Worm (Caenorhabditis elegans) whole organism, late embryonic: ENCODE data around the gene cpna-2.
A peak's percentile ranks its signal among the peaks of the same experiment; 100 is the strongest.

Experiments
- F13H6.1 ChIP-seq: sonication (generic microtip); optimal IDR thresholded peaks from 2 replicates; lab custom pipeline; 2016; ENCODE audit warnings: missing genetic modification characterization, missing compliant biosample characterization
- K09A11.1 ChIP-seq: sonication (generic microtip); optimal IDR thresholded peaks from 2 replicates; lab custom pipeline; 2017; ENCODE audit warnings: antibody characterized with exemption, mild to moderate bottlenecking, missing genetic modification characterization, missing compliant biosample characterization; ENCODE audit not compliant: insufficient read depth
- T23F11.4 ChIP-seq: fragments of 200-800 bp; sonication (Bioruptor generic); optimal IDR thresholded peaks from 2 replicates; lab custom pipeline; 2018; ENCODE audit warnings: mild to moderate bottlenecking, missing genetic modification characterization, missing compliant biosample characterization
- Y22D7AL.16 ChIP-seq: sonication (generic microtip); optimal IDR thresholded peaks from 2 replicates; lab custom pipeline; 2016; ENCODE audit warnings: missing genetic modification characterization, missing compliant biosample characterization
- ahr-1 ChIP-seq: sonication (generic microtip); optimal IDR thresholded peaks from 2 replicates; lab custom pipeline; 2016; ENCODE audit warnings: missing genetic modification characterization, missing compliant biosample characterization
- ceh-14 ChIP-seq: sonication (generic microtip); optimal IDR thresholded peaks from 2 replicates; lab custom pipeline; 2016; ENCODE audit warnings: missing genotype, missing genetic modification characterization, missing compliant biosample characterization
- ceh-22 ChIP-seq: sonication (generic microtip); optimal IDR thresholded peaks from 2 replicates; lab custom pipeline; 2017; ENCODE audit warnings: missing biosample characterization, missing genetic modification characterization
- ceh-24 ChIP-seq: sonication (generic microtip); optimal IDR thresholded peaks from 2 replicates; lab custom pipeline; 2016; ENCODE audit warnings: mild to moderate bottlenecking, missing genetic modification characterization, missing compliant biosample characterization
- ceh-31 ChIP-seq: sonication (generic microtip); optimal IDR thresholded peaks from 2 replicates; lab custom pipeline; 2016; ENCODE audit warnings: missing genetic modification characterization, missing compliant biosample characterization
- ceh-45 ChIP-seq: fragments of 200-800 bp; sonication (Bioruptor generic); IDR thresholded peaks from 2 replicates; pipeline ENCODE4 v1.3.6; 2022; ENCODE audit warnings: missing genetic modification reagents, missing genetic modification characterization, missing compliant biosample characterization
- ceh-6 ChIP-seq: fragments of 200-800 bp; sonication (Bioruptor generic); optimal IDR thresholded peaks from 2 replicates; lab custom pipeline; 2018; ENCODE audit warnings: mild to moderate bottlenecking, missing genetic modification characterization, missing compliant biosample characterization
- che-1 ChIP-seq: sonication (generic microtip); optimal IDR thresholded peaks from 2 replicates; lab custom pipeline; 2016; ENCODE audit warnings: mild to moderate bottlenecking, missing genetic modification characterization, missing compliant biosample characterization
- dmd-4 ChIP-seq: sonication (generic microtip); optimal IDR thresholded peaks from 2 replicates; lab custom pipeline; 2016; ENCODE audit warnings: borderline replicate concordance, missing genetic modification characterization, missing compliant biosample characterization
- dve-1 ChIP-seq: sonication (generic microtip); optimal IDR thresholded peaks from 2 replicates; lab custom pipeline; 2017; ENCODE audit warnings: antibody characterized with exemption, mild to moderate bottlenecking, missing genetic modification characterization, missing compliant biosample characterization
- elt-2 ChIP-seq: sonication (generic microtip); optimal IDR thresholded peaks from 2 replicates; lab custom pipeline; 2016; ENCODE audit warnings: missing genetic modification reagents, missing genetic modification characterization, missing compliant biosample characterization
- elt-4 ChIP-seq: sonication (generic microtip); optimal IDR thresholded peaks from 2 replicates; lab custom pipeline; 2016; ENCODE audit warnings: missing genetic modification characterization, missing compliant biosample characterization
- ets-4 ChIP-seq: sonication (generic microtip); optimal IDR thresholded peaks from 2 replicates; lab custom pipeline; 2016; ENCODE audit warnings: missing genetic modification characterization, missing compliant biosample characterization
- fax-1 ChIP-seq: sonication (generic microtip); optimal IDR thresholded peaks from 2 replicates; lab custom pipeline; 2016; ENCODE audit warnings: missing genotype, missing genetic modification characterization, missing compliant biosample characterization
- fkh-10 ChIP-seq: fragments of 150-350 bp; optimal IDR thresholded peaks from 2 replicates; lab custom pipeline; 2014; ENCODE audit warnings: missing biosample characterization, missing genetic modification reagents, missing genetic modification characterization
- gmeb-2 ChIP-seq: sonication (generic microtip); optimal IDR thresholded peaks from 2 replicates; lab custom pipeline; 2016; ENCODE audit warnings: missing genetic modification characterization, inconsistent platforms, missing compliant biosample characterization
- hlh-15 ChIP-seq: sonication (generic microtip); optimal IDR thresholded peaks from 2 replicates; lab custom pipeline; 2016; ENCODE audit warnings: missing genetic modification characterization, missing compliant biosample characterization
- hlh-30 ChIP-seq: sonication (generic microtip); optimal IDR thresholded peaks from 2 replicates; lab custom pipeline; 2017; ENCODE audit warnings: antibody characterized with exemption, missing genetic modification characterization, missing compliant biosample characterization; ENCODE audit not compliant: insufficient read depth
- hlh-6 ChIP-seq: sonication (generic microtip); optimal IDR thresholded peaks from 2 replicates; lab custom pipeline; 2016; ENCODE audit warnings: missing genotype, missing genetic modification characterization, missing compliant biosample characterization
- lim-6 ChIP-seq: sonication (generic microtip); optimal IDR thresholded peaks from 2 replicates; lab custom pipeline; 2016; ENCODE audit warnings: missing genetic modification characterization, missing compliant biosample characterization
- lin-11 ChIP-seq: fragments of 200-800 bp; sonication (Bioruptor generic); optimal IDR thresholded peaks from 2 replicates; lab custom pipeline; 2018; ENCODE audit warnings: mild to moderate bottlenecking, missing genetic modification characterization, missing compliant biosample characterization
- mec-3 ChIP-seq: sonication (generic microtip); optimal IDR thresholded peaks from 2 replicates; lab custom pipeline; 2016; ENCODE audit warnings: borderline replicate concordance, missing genetic modification characterization, missing compliant biosample characterization
- nfya-1 ChIP-seq: sonication (generic microtip); optimal IDR thresholded peaks from 2 replicates; lab custom pipeline; 2017; ENCODE audit warnings: missing genetic modification characterization, mild to moderate bottlenecking, missing compliant biosample characterization, antibody characterized with exemption, moderate library complexity
- npax-4 ChIP-seq: sonication (generic microtip); optimal IDR thresholded peaks from 2 replicates; lab custom pipeline; 2016; ENCODE audit warnings: missing genetic modification characterization, missing compliant biosample characterization
- pag-3 ChIP-seq: sonication (generic microtip); optimal IDR thresholded peaks from 2 replicates; lab custom pipeline; 2016; ENCODE audit warnings: missing compliant biosample characterization, missing genetic modification characterization, borderline replicate concordance
- pat-9 ChIP-seq: fragments of 200-800 bp; sonication (Bioruptor generic); optimal IDR thresholded peaks from 2 replicates; lab custom pipeline; 2018; ENCODE audit warnings: mild to moderate bottlenecking, missing genetic modification characterization, moderate library complexity, missing compliant biosample characterization
- pax-1 ChIP-seq: fragments of 150-350 bp; optimal IDR thresholded peaks from 2 replicates; lab custom pipeline; 2014; ENCODE audit warnings: missing biosample characterization, missing genetic modification characterization
- pha-4 ChIP-seq: fragments of 150-350 bp; optimal IDR thresholded peaks from 2 replicates; lab custom pipeline; 2018; ENCODE audit warnings: missing biosample characterization, missing genetic modification reagents, missing genetic modification characterization
- pqm-1 ChIP-seq: sonication (generic microtip); optimal IDR thresholded peaks from 2 replicates; lab custom pipeline; 2016; ENCODE audit warnings: missing genetic modification characterization, missing compliant biosample characterization
- pros-1 ChIP-seq: fragments of 150-350 bp; optimal IDR thresholded peaks from 2 replicates; lab custom pipeline; 2014; ENCODE audit warnings: missing biosample characterization, missing genetic modification reagents, missing genetic modification characterization
- ref-2 ChIP-seq: sonication (generic microtip); optimal IDR thresholded peaks from 2 replicates; lab custom pipeline; 2016; ENCODE audit warnings: missing genetic modification characterization, missing compliant biosample characterization
- sdc-2 ChIP-seq: sonication (generic microtip); optimal IDR thresholded peaks from 2 replicates; lab custom pipeline; 2016; ENCODE audit warnings: missing genotype, missing genetic modification characterization, missing compliant biosample characterization
- tbx-7 ChIP-seq: sonication (generic microtip); optimal IDR thresholded peaks from 2 replicates; lab custom pipeline; 2016; ENCODE audit warnings: missing genotype, missing genetic modification characterization, missing compliant biosample characterization
- unc-55 ChIP-seq: sonication (generic microtip); optimal IDR thresholded peaks from 2 replicates; lab custom pipeline; 2017; ENCODE audit warnings: missing biosample characterization, missing genetic modification reagents, missing genetic modification characterization
- unc-86 ChIP-seq: sonication (generic microtip); optimal IDR thresholded peaks from 2 replicates; lab custom pipeline; 2016; ENCODE audit warnings: missing genetic modification characterization, missing compliant biosample characterization
- zip-5 ChIP-seq: sonication (generic microtip); optimal IDR thresholded peaks from 2 replicates; lab custom pipeline; 2016; ENCODE audit warnings: missing genetic modification characterization, missing compliant biosample characterization

Gene cpna-2

DNA sequence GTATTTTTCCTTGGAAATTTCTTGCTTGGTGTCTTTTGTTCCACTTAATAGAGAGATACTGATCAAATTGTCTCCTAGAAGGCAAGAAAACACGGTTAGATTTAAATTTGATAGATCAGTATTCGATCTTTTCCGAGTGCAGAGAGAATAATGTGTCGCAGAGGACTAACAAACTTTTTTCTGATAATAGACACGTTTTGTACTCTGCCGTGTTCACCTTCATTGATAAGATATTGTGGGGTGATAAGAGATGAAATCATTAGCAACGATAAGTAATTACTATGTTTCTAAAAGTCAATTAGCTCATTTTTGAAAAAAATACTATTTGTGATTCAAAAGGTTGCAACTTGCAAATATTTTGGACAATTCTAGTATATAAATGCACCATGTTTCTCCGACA is 52.0 kb downstream of the cpna-2 start:
- TF ChIP-seq elt-2 (tag; lab: Kevin White, UChicago) (peak; percentile 85), pag-3 (tag; lab: Kevin White, UChicago) (no peak)

DNA sequence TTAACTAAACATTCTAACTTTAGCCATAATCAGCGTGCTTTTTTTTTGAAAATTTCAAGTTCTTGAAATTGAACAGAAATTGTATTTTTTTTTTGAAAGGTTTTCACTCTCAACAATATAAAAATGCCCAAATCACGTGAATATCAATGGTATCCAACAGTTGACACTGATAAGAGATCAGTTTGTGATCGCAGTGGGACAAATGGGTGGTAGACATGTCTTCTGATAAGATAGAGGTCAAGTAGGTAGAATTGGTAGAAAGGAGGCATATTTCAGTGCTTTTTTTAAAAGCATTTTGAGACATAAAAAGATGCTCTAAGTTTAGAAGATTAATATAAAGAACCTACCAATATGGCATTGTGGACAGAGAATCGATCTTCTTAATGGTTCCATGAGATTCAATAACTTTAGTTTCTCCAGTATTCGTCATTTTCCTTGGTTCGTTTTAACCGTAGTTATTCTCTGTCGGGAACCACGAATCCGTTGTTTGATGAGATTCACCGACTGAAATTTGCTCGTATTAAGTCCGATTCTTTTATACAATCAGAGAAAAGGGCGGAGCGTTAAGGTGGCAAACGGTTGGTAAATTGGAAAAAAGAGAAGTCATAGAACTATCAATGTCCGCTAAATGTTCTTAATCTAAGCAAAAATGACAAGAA is 52.7 kb downstream of the cpna-2 start, which contains the start of gene mthf-1:
mthf-1 (minus strand) TSS at position 504 of the 659 bp plus-strand sequence.
- TF ChIP-seq hlh-30 (peak; percentile 6), ceh-6 (no peak), ceh-22 (tag; lab: Kevin White, UChicago) (no peak), lim-6 (tag; lab: Kevin White, UChicago) (no peak), elt-2 (tag; lab: Kevin White, UChicago) (peak; percentile 81)
- TF ChIP-seq, all 69 proteins: peak for 2

- TF ChIP-seq ceh-24 (tag; lab: Kevin White, UChicago) (no peak), elt-4 (tag; lab: Kevin White, UChicago) (no peak), hlh-6 (tag; lab: Kevin White, UChicago) (no peak), ets-4 (tag; lab: Kevin White, UChicago) (no peak), Y22D7AL.16 (no peak), K09A11.1 (tag; lab: Kevin White, UChicago) (no peak), lim-6 (tag; lab: Kevin White, UChicago) (no peak), fax-1 (tag; lab: Kevin White, UChicago) (no peak), dve-1 (tag; lab: Kevin White, UChicago) (no peak), ceh-14 (tag; lab: Kevin White, UChicago) (no peak), unc-55 (GFP tag; lab: Kevin White, UChicago) (no peak), tbx-7 (tag; lab: Kevin White, UChicago) (no peak), hlh-15 (tag; lab: Kevin White, UChicago) (no peak), F13H6.1 (tag; lab: Kevin White, UChicago) (no peak), che-1 (tag; lab: Kevin White, UChicago) (no peak)
Measured at ce11 chrII:7778273-7778672, 53.6 kb downstream of the cpna-2 start.

DNA sequence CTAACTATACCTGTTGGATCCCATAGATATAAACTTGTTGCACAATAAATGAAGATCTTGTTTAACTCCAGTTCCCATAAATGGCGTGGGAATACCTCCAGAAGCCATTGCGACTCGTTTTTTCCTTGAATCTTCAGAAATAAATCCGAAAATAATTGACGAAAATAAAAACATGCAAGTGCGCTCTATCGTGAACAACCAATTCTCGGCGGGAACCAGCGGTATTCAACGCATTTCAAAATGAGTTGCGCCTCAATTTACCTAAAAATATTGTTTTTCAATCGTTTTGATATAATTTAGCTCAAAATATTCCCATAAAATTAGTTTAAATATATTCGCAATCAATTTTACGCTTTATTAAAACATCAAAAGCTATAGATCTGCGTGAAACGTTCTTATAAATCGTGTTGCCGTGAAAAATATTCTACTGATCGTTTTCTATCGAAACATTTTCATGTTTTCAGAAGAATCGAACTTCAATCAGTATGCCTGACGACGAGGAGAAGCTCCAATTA is 56.5 kb downstream of the cpna-2 start, which contains the start of the genes snpc-1.1 and spdl-1:
snpc-1.1 (minus strand) TSS at position 200 of the 515 bp plus-strand sequence.
spdl-1 (plus strand) TSS at position 465 of the 515 bp plus-strand sequence.
- TF ChIP-seq mec-3 (tag; lab: Kevin White, UChicago) = no peak
- TF ChIP-seq ceh-45 (GFP tag; lab: Robert Waterston, UW) = no peak
- TF ChIP-seq ceh-6 = no peak
- TF ChIP-seq sdc-2 = no peak
- no peak for TF ChIP-seq ets-4 (tag; lab: Kevin White, UChicago)
- no peak for TF ChIP-seq pros-1
- no peak for TF ChIP-seq fkh-10
- no peak for TF ChIP-seq unc-55 (GFP tag; lab: Kevin White, UChicago)
- TF ChIP-seq hlh-15 (tag; lab: Kevin White, UChicago) = no peak
- TF ChIP-seq ceh-31 (tag; lab: Kevin White, UChicago) = no peak
- no peak for TF ChIP-seq gmeb-2 (tag; lab: Kevin White, UChicago)
- TF ChIP-seq T23F11.4 = no peak
- TF ChIP-seq pqm-1 = no peak
- TF ChIP-seq dmd-4 (tag; lab: Kevin White, UChicago) = no peak
- TF ChIP-seq lin-11 (tag; lab: Kevin White, UChicago) = no peak
- no peak for TF ChIP-seq ref-2 (tag; lab: Kevin White, UChicago)

DNA sequence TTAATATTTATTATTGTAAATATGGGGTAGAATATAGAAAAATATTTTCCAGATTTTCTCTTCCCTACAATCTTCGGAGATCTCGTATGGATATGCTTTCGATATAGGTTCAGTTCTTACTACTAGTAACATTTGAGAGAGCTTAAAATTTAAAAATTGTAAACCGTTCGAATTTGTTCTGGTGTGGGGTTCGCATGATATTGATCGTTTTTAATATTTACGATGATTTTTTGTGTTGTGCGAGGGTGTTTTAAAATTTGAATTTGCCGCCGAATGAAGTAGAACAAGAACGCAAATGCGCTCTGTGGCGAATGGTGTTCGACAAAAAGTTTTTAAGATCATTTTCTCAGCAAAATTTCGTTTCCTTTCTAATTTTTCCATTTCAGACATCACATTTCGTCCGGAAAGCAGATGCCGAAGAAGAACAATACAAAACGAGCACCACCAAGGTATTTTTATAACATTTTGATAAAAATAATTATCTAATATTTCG is 58.8 kb downstream of the cpna-2 start, which contains the start of gene skr-17:
skr-17 (plus strand) TSS at position 51 of the 493 bp plus-strand sequence.
- TF ChIP-seq npax-4 (tag; lab: Kevin White, UChicago) (no peak), pat-9 (tag; lab: Kevin White, UChicago) (no peak), unc-86 (tag; lab: Kevin White, UChicago) (no peak), pag-3 (tag; lab: Kevin White, UChicago) (no peak), zip-5 (tag; lab: Kevin White, UChicago) (no peak), ceh-14 (tag; lab: Kevin White, UChicago) (no peak), lin-11 (tag; lab: Kevin White, UChicago) (no peak), Y22D7AL.16 (no peak), pha-4 (tag; lab: Kevin White, UChicago) (no peak), elt-4 (tag; lab: Kevin White, UChicago) (no peak), nfya-1 (tag; lab: Kevin White, UChicago) (no peak), ahr-1 (tag; lab: Kevin White, UChicago) (no peak), pax-1 (tag; lab: Kevin White, UChicago) (no peak)
